Fruit fly (Drosophila melanogaster) whole organism, adult: ENCODE measurements around the gene CG5946.

Experiments
- CG11617 ChIP-seq: fragments of 200-800 bp; sonication (Bioruptor generic); optimal IDR thresholded peaks from 2 replicates; lab custom pipeline; 2017; ENCODE audit warnings: mild to moderate bottlenecking, missing biosample characterization, missing genetic modification reagents, missing genetic modification characterization
- CG12768 ChIP-seq: fragments of 200-800 bp; sonication (Bioruptor generic); optimal IDR thresholded peaks from 2 replicates; lab custom pipeline; 2017; ENCODE audit warnings: missing biosample characterization, missing genetic modification characterization, mild to moderate bottlenecking, moderate library complexity, missing genetic modification reagents
- CG14711 ChIP-seq: fragments of 200-800 bp; sonication (Bioruptor generic); optimal IDR thresholded peaks from 2 replicates; lab custom pipeline; 2018; ENCODE audit warnings: missing biosample characterization, mild to moderate bottlenecking, missing genetic modification characterization, moderate library complexity
- CG1620 ChIP-seq: fragments of 200-800 bp; sonication (Bioruptor generic); optimal IDR thresholded peaks from 2 replicates; lab custom pipeline; 2016; ENCODE audit warnings: missing biosample characterization, missing genetic modification characterization
- CG33017 ChIP-seq: fragments of 200-800 bp; sonication (Bioruptor generic); optimal IDR thresholded peaks from 2 replicates; lab custom pipeline; 2018; ENCODE audit warnings: missing biosample characterization, mild to moderate bottlenecking, missing genetic modification characterization, moderate library complexity
- CG5204 ChIP-seq: fragments of 200-800 bp; sonication (Bioruptor generic); optimal IDR thresholded peaks from 2 replicates; lab custom pipeline; 2016; ENCODE audit warnings: missing biosample characterization, missing genetic modification characterization
- CG7045 ChIP-seq: fragments of 200-800 bp; sonication (Bioruptor generic); optimal IDR thresholded peaks from 2 replicates; lab custom pipeline; 2017; ENCODE audit warnings: missing biosample characterization, mild to moderate bottlenecking, missing genetic modification characterization
- CG7101 ChIP-seq: fragments of 200-800 bp; sonication (Bioruptor generic); optimal IDR thresholded peaks from 2 replicates; lab custom pipeline; 2018; ENCODE audit warnings: missing biosample characterization, mild to moderate bottlenecking, missing genetic modification characterization, moderate library complexity
- Clk ChIP-seq: fragments of 200-800 bp; sonication (Bioruptor generic); optimal IDR thresholded peaks from 2 replicates; lab custom pipeline; 2017; ENCODE audit warnings: missing biosample characterization, missing genetic modification characterization
- Crg-1 ChIP-seq: fragments of 200-800 bp; sonication (Bioruptor generic); optimal IDR thresholded peaks from 2 replicates; lab custom pipeline; 2016; ENCODE audit warnings: missing biosample characterization, missing genetic modification characterization
- Hr96 ChIP-seq: fragments of 200-800 bp; sonication (Bioruptor generic); optimal IDR thresholded peaks from 2 replicates; lab custom pipeline; 2016; ENCODE audit warnings: missing biosample characterization, missing genetic modification characterization
- Mnt ChIP-seq: fragments of 200-800 bp; sonication (Bioruptor generic); optimal IDR thresholded peaks from 2 replicates; lab custom pipeline; 2016; ENCODE audit warnings: missing biosample characterization, mild to moderate bottlenecking, missing genetic modification characterization
- bab1 ChIP-seq: fragments of 200-800 bp; sonication (Bioruptor generic); optimal IDR thresholded peaks from 3 replicates; lab custom pipeline; 2019; ENCODE audit warnings: missing biosample characterization, mild to moderate bottlenecking, missing genetic modification characterization, moderate library complexity
- cic ChIP-seq: fragments of 200-800 bp; sonication (Bioruptor generic); optimal IDR thresholded peaks from 2 replicates; lab custom pipeline; 2017; ENCODE audit warnings: missing biosample characterization, mild to moderate bottlenecking, missing genetic modification characterization, moderate library complexity
- cnc ChIP-seq, 2 experiments: fragments of >200 bp; optimal IDR thresholded peaks; 2 replicates each; lab custom pipeline; 2017
- kay ChIP-seq: fragments of 200-800 bp; sonication (Bioruptor generic); peaks from one replicate; lab custom pipeline; 2016; ENCODE audit warnings: missing biosample characterization, missing genetic modification characterization, borderline replicate concordance
- ovo ChIP-seq: fragments of 200-800 bp; sonication (Bioruptor generic); optimal IDR thresholded peaks from 2 replicates; lab custom pipeline; 2016; ENCODE audit warnings: missing biosample characterization, missing genetic modification characterization
- pad ChIP-seq: fragments of 200-800 bp; sonication (Bioruptor generic); optimal IDR thresholded peaks from 3 replicates; lab custom pipeline; 2017; ENCODE audit warnings: missing biosample characterization, missing genetic modification characterization, mild to moderate bottlenecking, moderate library complexity, missing genetic modification reagents
- tj ChIP-seq: fragments of 200-800 bp; sonication (Bioruptor generic); optimal IDR thresholded peaks from 3 replicates; lab custom pipeline; 2017; ENCODE audit warnings: missing biosample characterization, mild to moderate bottlenecking, missing genetic modification characterization, moderate library complexity
- toe ChIP-seq: fragments of 200-800 bp; sonication (Bioruptor generic); optimal IDR thresholded peaks from 2 replicates; lab custom pipeline; 2016; ENCODE audit warnings: missing biosample characterization, missing genetic modification characterization

The CG5946 gene

DNA sequence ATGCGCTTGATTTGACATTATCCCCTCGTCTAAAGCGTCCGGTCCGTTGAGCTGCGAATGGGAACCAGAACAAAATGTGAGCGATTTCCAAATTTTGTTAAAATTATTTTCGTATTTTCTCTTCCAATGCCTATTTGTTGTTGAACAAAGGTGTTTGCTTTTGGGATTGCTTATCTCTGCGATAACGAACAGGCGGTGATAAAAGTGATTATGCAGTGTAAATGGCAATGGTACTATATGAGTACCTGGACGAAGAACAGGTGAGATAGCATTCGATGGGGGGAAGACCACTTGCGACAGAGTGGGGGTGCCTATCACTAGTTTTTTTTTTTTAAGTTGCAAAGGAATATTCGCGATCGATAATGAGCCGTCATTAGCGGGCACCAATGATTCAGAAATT lies 33.9 kb downstream of the CG5946 start:
- peak; percentile 42 for TF ChIP-seq CG12768 (GFP tag; lab: Kevin White, UChicago)
- no peak for TF ChIP-seq CG5204
- peak; percentile 50 for TF ChIP-seq ovo (GFP tag; lab: Kevin White, UChicago)
- TF ChIP-seq CG7101 (tag; lab: Kevin White, UChicago), result peak; percentile 23
- peak; percentile 7 for TF ChIP-seq Hr96
- peak; percentile 39 for TF ChIP-seq CG7045
- no peak for TF ChIP-seq kay (GFP tag; lab: Kevin White, UChicago)
- no peak for TF ChIP-seq toe (GFP tag; lab: Kevin White, UChicago)
- TF ChIP-seq CG1620, result no peak
- TF ChIP-seq Mnt (GFP tag; lab: Kevin White, UChicago), result no peak
- peak; percentile 19 for TF ChIP-seq CG11617 (GFP tag; lab: Kevin White, UChicago)

- TF ChIP-seq CG1620 (no peak), tj (no peak), toe (GFP tag; lab: Kevin White, UChicago) (peak; percentile 40), CG7045 (peak; percentile 16), CG14711 (peak; percentile 66), Crg-1 (GFP tag; lab: Kevin White, UChicago) (no peak), CG12768 (GFP tag; lab: Kevin White, UChicago) (peak; percentile 32), Clk (GFP tag; lab: Kevin White, UChicago) (no peak), Hr96 (no peak), CG5204 (no peak), kay (GFP tag; lab: Kevin White, UChicago) (no peak), CG7101 (tag; lab: Kevin White, UChicago) (peak; percentile 33), CG33017 (tag; lab: Kevin White, UChicago) (peak; percentile 71)
These were observed 36.8 kb downstream of the CG5946 start for dm6 chr3L:11785291-11785690.

DNA sequence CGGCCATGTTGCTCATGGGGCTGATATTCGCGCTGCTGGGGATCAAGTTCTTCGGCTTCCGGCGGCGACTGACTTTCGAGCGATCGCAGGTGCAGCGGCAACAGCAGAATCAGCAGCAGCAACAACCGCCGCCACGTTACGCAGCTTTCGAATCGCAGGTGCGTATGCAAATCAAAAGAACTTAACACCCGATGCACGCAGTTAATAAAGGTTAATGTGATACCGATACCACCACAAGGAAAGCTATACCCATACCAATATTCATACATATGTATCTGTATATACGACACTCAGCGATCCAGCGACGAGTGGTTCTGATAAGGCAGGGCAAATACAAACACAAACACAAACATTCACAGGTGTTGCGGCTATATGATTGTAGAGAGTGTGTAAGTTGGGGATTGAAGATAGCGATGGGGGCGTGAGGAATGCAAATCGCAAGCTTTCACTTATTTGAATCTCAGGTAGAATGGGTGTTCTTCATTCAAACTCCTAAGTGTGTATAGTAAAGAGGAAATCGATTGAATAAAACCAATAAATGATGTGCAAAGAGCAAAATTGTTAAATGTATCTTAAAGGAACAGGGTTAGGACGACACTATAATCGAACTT lies 44.6 kb downstream of the CG5946 start:
- TF ChIP-seq kay (GFP tag; lab: Kevin White, UChicago) (peak; percentile 21), bab1 (peak; percentile 14), Mnt (GFP tag; lab: Kevin White, UChicago) (peak; percentile 14), tj (peak; percentile 33), cic (GFP tag; lab: Kevin White, UChicago) (peak; percentile 50), CG33017 (tag; lab: Kevin White, UChicago) (no peak)

DNA sequence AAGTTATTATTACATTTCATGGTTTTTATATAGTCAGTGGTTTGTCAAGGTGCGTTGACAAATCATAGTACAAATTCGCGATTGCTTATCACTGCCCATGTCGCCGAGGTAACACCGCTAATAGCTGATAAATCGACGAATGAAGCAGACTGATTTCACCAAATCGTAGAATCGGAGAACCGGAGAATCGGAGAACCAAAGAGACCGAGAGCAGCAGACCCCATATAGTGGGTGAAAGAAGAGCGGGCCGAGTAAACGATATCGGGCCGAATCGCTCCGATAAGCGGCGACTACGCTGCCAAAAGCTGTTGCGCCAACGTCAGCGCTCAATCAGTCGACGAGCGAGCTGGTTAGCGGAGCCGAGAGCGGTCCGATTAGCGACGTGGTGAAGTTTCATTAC lies 45.3 kb downstream of the CG5946 start, which contains the start of gene CG14131:
TSS of gene CG14131 (plus strand) at position 343 of the 400 bp plus-strand sequence.
- TF ChIP-seq CG7101 (tag; lab: Kevin White, UChicago) (peak; percentile 6), cic (GFP tag; lab: Kevin White, UChicago) (peak; percentile 26), kay (GFP tag; lab: Kevin White, UChicago) (peak; percentile 60), Mnt (GFP tag; lab: Kevin White, UChicago) (no peak)

dm6 chr3L:11774401-11774800 lies 47.7 kb downstream of the CG5946 start, which contains the start of gene Tim13:
Gene Tim13 (minus strand): TSS chr3L:11774501.
- TF ChIP-seq CG7101 (tag; lab: Kevin White, UChicago), result no peak
- TF ChIP-seq Crg-1 (GFP tag; lab: Kevin White, UChicago), result no peak

DNA sequence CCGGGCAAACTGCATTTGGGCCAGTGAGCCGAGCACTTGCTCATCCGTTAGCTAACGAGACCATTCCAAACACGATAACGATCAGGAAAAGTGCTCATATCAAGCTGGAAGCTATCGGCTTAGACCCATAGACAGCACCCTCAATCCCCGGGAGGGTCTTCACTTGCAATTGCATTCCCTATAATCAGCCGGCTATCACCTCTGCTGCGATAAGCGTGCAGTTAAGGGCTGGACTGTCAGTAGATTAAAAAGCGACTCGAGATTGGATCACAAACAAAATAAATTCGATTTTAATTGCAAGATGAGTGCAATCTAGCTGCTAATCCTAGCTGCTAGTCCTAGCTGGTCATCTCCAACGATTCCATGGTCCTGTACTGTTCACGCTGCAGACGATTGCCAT lies 48.3 kb downstream of the CG5946 start:
- TF ChIP-seq cic (GFP tag; lab: Kevin White, UChicago) (peak; percentile 69), CG7101 (tag; lab: Kevin White, UChicago) (peak; percentile 19), CG12768 (GFP tag; lab: Kevin White, UChicago) (peak; percentile 46), Clk (GFP tag; lab: Kevin White, UChicago) (no peak), Mnt (GFP tag; lab: Kevin White, UChicago) (peak; percentile 2)

DNA sequence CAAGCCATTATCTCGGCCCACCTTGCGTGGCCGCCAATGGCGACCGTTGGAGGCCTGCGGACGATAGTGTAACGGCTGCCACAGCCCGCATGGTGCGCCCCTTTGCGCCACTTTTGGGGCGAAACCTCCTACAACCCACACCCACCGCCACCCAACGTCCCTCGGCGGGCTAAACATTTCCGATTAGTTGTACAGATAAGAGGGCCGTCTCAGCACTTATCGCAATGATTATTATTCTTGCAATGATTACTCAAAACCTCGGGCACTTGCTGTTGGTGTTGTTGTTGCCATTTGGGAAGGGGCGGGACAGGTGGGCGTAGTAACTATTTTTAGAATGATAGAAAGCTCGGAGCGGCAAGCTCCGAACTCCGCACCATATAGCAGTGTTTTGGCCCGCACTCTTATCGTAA lies 49.5 kb downstream of the CG5946 start:
- TF ChIP-seq bab1, result no peak
- no peak for TF ChIP-seq CG7045
- no peak for TF ChIP-seq CG14711
- peak; percentile 5 for TF ChIP-seq CG7101 (tag; lab: Kevin White, UChicago)
- TF ChIP-seq Mnt (GFP tag; lab: Kevin White, UChicago), result peak; percentile 18
- TF ChIP-seq Hr96, result no peak
- TF ChIP-seq Crg-1 (GFP tag; lab: Kevin White, UChicago), result no peak
- no peak for TF ChIP-seq CG33017 (tag; lab: Kevin White, UChicago)
- TF ChIP-seq CG5204, result no peak
- no peak for TF ChIP-seq CG11617 (GFP tag; lab: Kevin White, UChicago)
- TF ChIP-seq toe (GFP tag; lab: Kevin White, UChicago), result no peak
- peak; percentile 23 for TF ChIP-seq CG12768 (GFP tag; lab: Kevin White, UChicago)
- peak; percentile 64 for TF ChIP-seq cic (GFP tag; lab: Kevin White, UChicago)
- TF ChIP-seq pad, result no peak
- TF ChIP-seq Clk (GFP tag; lab: Kevin White, UChicago), result no peak
- no peak for TF ChIP-seq CG1620
- TF ChIP-seq ovo (GFP tag; lab: Kevin White, UChicago), result no peak
- TF ChIP-seq cnc (optimal IDR thresholded peaks at IDR 0.05; lab: Kevin White, UChicago), result no peak
- TF ChIP-seq kay (GFP tag; lab: Kevin White, UChicago), result no peak
- no peak for TF ChIP-seq tj
